Worm (Caenorhabditis elegans) whole organism, mixed stage, embryonic: ENCODE data around the gene nas-6.

ENCODE experiments used
- bed-3 ChIP-seq: fragments of 200-800 bp; sonication (Bioruptor generic); optimal IDR thresholded peaks from 3 replicates; lab custom pipeline; 2018; ENCODE audit warnings: mild to moderate bottlenecking, missing genetic modification characterization, moderate library complexity, missing compliant biosample characterization
- elt-1 ChIP-seq: sonication (generic microtip); optimal IDR thresholded peaks from 2 replicates; lab custom pipeline; 2017; ENCODE audit warnings: missing genetic modification characterization, mild to moderate bottlenecking, missing compliant biosample characterization, antibody characterized with exemption, moderate library complexity, borderline replicate concordance; ENCODE audit not compliant: insufficient read depth
- elt-3 ChIP-seq: fragments of 150-350 bp; optimal IDR thresholded peaks from 2 replicates; lab custom pipeline; 2014; ENCODE audit warnings: missing biosample characterization, missing genetic modification characterization
- ham-2 ChIP-seq: fragments of 200-800 bp; sonication (Bioruptor generic); optimal IDR thresholded peaks from 2 replicates; lab custom pipeline; 2018; ENCODE audit warnings: mild to moderate bottlenecking, missing genetic modification characterization, missing compliant biosample characterization
- lin-32 ChIP-seq: fragments of 200-800 bp; sonication (Bioruptor generic); optimal IDR thresholded peaks from 2 replicates; lab custom pipeline; 2018; ENCODE audit warnings: mild to moderate bottlenecking, missing genetic modification characterization, missing compliant biosample characterization
- mep-1 ChIP-seq: fragments of 150-350 bp; optimal IDR thresholded peaks from 2 replicates; lab custom pipeline; 2017; ENCODE audit warnings: missing biosample characterization, missing genetic modification reagents, missing genetic modification characterization, inconsistent platforms
- nhr-12 ChIP-seq: fragments of 150-350 bp; optimal IDR thresholded peaks from 2 replicates; lab custom pipeline; 2014; ENCODE audit warnings: missing biosample characterization, missing genetic modification characterization
- nhr-237 ChIP-seq: fragments of 150-350 bp; optimal IDR thresholded peaks from 2 replicates; lab custom pipeline; 2014; ENCODE audit warnings: missing biosample characterization, missing genetic modification characterization
- nhr-28 ChIP-seq: fragments of 150-350 bp; optimal IDR thresholded peaks from 2 replicates; lab custom pipeline; 2014; ENCODE audit warnings: missing biosample characterization, missing genetic modification characterization
- nhr-76 ChIP-seq: sonication (generic microtip); optimal IDR thresholded peaks from 2 replicates; lab custom pipeline; 2017; ENCODE audit warnings: missing biosample characterization, missing genetic modification characterization
- sem-2 ChIP-seq: fragments of 200-800 bp; sonication (Bioruptor generic); optimal IDR thresholded peaks from 2 replicates; lab custom pipeline; 2018; ENCODE audit warnings: mild to moderate bottlenecking, missing genetic modification characterization, missing compliant biosample characterization
- sptf-1 ChIP-seq: sonication (generic microtip); optimal IDR thresholded peaks from 2 replicates; lab custom pipeline; 2017; ENCODE audit warnings: mild to moderate bottlenecking, missing genetic modification characterization, moderate library complexity, missing compliant biosample characterization
- unc-39 ChIP-seq: fragments of 150-350 bp; optimal IDR thresholded peaks from 2 replicates; lab custom pipeline; 2014; ENCODE audit warnings: missing biosample characterization, missing genetic modification characterization
- ztf-11 ChIP-seq: fragments of 150-350 bp; optimal IDR thresholded peaks from 2 replicates; lab custom pipeline; 2014; ENCODE audit warnings: missing biosample characterization, missing genetic modification characterization

- TF ChIP-seq unc-39 (no peak), elt-1 (no peak), nhr-237 (no peak), elt-3 (no peak), nhr-76 (tag; lab: Kevin White, UChicago) (no peak), nhr-28 (tag; lab: Kevin White, UChicago) (no peak), bed-3 (GFP tag; lab: Kevin White, UChicago) (no peak), lin-32 (GFP tag; lab: Kevin White, UChicago) (no peak), ztf-11 (tag; lab: Kevin White, UChicago) (no peak), sem-2 (GFP tag; lab: Kevin White, UChicago) (no peak), mep-1 (no peak), nhr-12 (tag; lab: Kevin White, UChicago) (no peak), sptf-1 (tag; lab: Kevin White, UChicago) (no peak), ham-2 (GFP tag; lab: Kevin White, UChicago) (no peak)
Measured at ce11 chrIV:17453996-17454395, 36.6 kb downstream of the nas-6 start.
